Fruit fly (Drosophila melanogaster) whole organism, wandering third instar larva: Measurements from ENCODE around the gene CG14777.

Experiments used
- Dfd ChIP-seq: fragments of >200 bp; optimal IDR thresholded peaks from 2 replicates; lab custom pipeline; 2017; ENCODE audit warnings: missing biosample characterization, missing genetic modification characterization
- Dif ChIP-seq: fragments of 200-275, 200-300 bp; sonication (Bioruptor generic); optimal IDR thresholded peaks from 2 replicates; lab custom pipeline; 2018; ENCODE audit warnings: missing biosample characterization, missing genetic modification characterization; ENCODE audit not compliant: partially characterized antibody
- Jra ChIP-seq: sonication (Bioruptor generic); optimal IDR thresholded peaks from 2 replicates; lab custom pipeline; 2016; ENCODE audit warnings: missing biosample characterization, missing genetic modification characterization
- Mio ChIP-seq: sonication (Bioruptor generic); optimal IDR thresholded peaks from 2 replicates; lab custom pipeline; 2016; ENCODE audit warnings: missing biosample characterization, missing genetic modification characterization
- OdsH ChIP-seq: fragments of 200-800 bp; sonication (Bioruptor generic); optimal IDR thresholded peaks from 2 replicates; lab custom pipeline; 2016; ENCODE audit warnings: missing biosample characterization, mild to moderate bottlenecking, missing genetic modification characterization
- Rel ChIP-seq, 2 experiments: fragments of 200-800 bp; sonication (Bioruptor generic) in 1 of 2; optimal IDR thresholded peaks; 2 replicates in 1 of 2; 3 replicates in 1 of 2; lab custom pipeline; 2016 to 2019; ENCODE audit warnings: mild to moderate bottlenecking in 2 of 2, missing biosample characterization in 2 of 2, missing genetic modification characterization in 2 of 2, moderate library complexity in 1 of 2
- Sp1 ChIP-seq: fragments of 200-800 bp; sonication (Bioruptor generic); optimal IDR thresholded peaks from 3 replicates; lab custom pipeline; 2019; ENCODE audit warnings: missing biosample characterization, mild to moderate bottlenecking, missing genetic modification characterization, moderate library complexity
- br ChIP-seq: fragments of 200-800 bp; sonication (Bioruptor generic); optimal IDR thresholded peaks from 2 replicates; lab custom pipeline; 2016; ENCODE audit warnings: missing biosample characterization, missing genetic modification characterization
- brk ChIP-seq: fragments of 200-800 bp; sonication (Bioruptor generic); optimal IDR thresholded peaks from 2 replicates; lab custom pipeline; 2016; ENCODE audit warnings: missing biosample characterization, mild to moderate bottlenecking, missing genetic modification characterization
- h ChIP-seq: fragments of 200-800 bp; sonication (Bioruptor generic); optimal IDR thresholded peaks from 3 replicates; lab custom pipeline; 2016; ENCODE audit warnings: missing biosample characterization, mild to moderate bottlenecking, missing genetic modification characterization
- psq ChIP-seq: fragments of 200-800 bp; sonication (Bioruptor generic); optimal IDR thresholded peaks from 3 replicates; lab custom pipeline; 2017; ENCODE audit warnings: missing biosample characterization, mild to moderate bottlenecking, missing genetic modification characterization, moderate library complexity
- rgr ChIP-seq: fragments of 200-800 bp; sonication (Bioruptor generic); optimal IDR thresholded peaks from 3 replicates; lab custom pipeline; 2016; ENCODE audit warnings: missing biosample characterization, mild to moderate bottlenecking, missing genetic modification characterization

- no peak for TF ChIP-seq h (GFP tag; lab: Kevin White, UChicago)
- no peak for TF ChIP-seq Dfd
- no peak for TF ChIP-seq brk (GFP tag; lab: Kevin White, UChicago)
- TF ChIP-seq OdsH (GFP tag; lab: Kevin White, UChicago) = no peak
- no peak for TF ChIP-seq psq
- no peak for TF ChIP-seq rgr (GFP tag; lab: Kevin White, UChicago)
- TF ChIP-seq br (GFP tag; lab: Kevin White, UChicago) = no peak
- TF ChIP-seq Sp1 (GFP tag; lab: Kevin White, UChicago) = no peak
- TF ChIP-seq Mio (GFP tag; lab: Kevin White, UChicago) = no peak
- no peak for TF ChIP-seq Rel (GFP tag; optimal IDR thresholded peaks at IDR 0.05; lab: Kevin White, UChicago)
- TF ChIP-seq Rel (tag; optimal IDR thresholded peaks at IDR 0.05; lab: Kevin White, UChicago) = no peak
- TF ChIP-seq Jra (GFP tag; lab: Kevin White, UChicago) = no peak
- no peak for TF ChIP-seq Dif (GFP tag; lab: Kevin White, UChicago)
Measured at dm6 chrX:1507751-1508150, 41.8 kb downstream of the CG14777 start, which contains the start of gene Nmdar2.
